Fruit fly (Drosophila melanogaster): ENCODE measurements around the gene lcs.

lcs gene

dm6 chrX:21366311-21366990 lies 30.7 kb downstream of the lcs start (continued):
- TF ChIP-seq CG3065 (GFP tag; optimal IDR thresholded peaks at IDR 0.05) (peak; percentile 69), lmd (GFP tag; IDR thresholded peaks at IDR 0.05) (peak; percentile 93), eve (GFP tag; optimal IDR thresholded peaks at IDR 0.05) (no peak), chn (GFP tag; optimal IDR thresholded peaks at IDR 0.05) (peak; percentile 58), wek (GFP tag; optimal IDR thresholded peaks at IDR 0.05) (peak; percentile 43), pita (GFP tag; optimal IDR thresholded peaks at IDR 0.05) (no peak), ash1 (GFP tag; optimal IDR thresholded peaks at IDR 0.05) (peak; percentile 57), gt (GFP tag; IDR thresholded peaks at IDR 0.05) (no peak), CG1233 (GFP tag; optimal IDR thresholded peaks at IDR 0.05) (peak; percentile 92)

- peak; percentile 13 for TF ChIP-seq mirr (GFP tag; optimal IDR thresholded peaks at IDR 0.05)
- no peak for TF ChIP-seq Hsf (GFP tag; optimal IDR thresholded peaks at IDR 0.05)
- peak; percentile 11 for TF ChIP-seq CG10543 (GFP tag; optimal IDR thresholded peaks at IDR 0.05)
- TF ChIP-seq CG34376 (GFP tag; optimal IDR thresholded peaks at IDR 0.05) = peak; percentile 41
- peak; percentile 10 for TF ChIP-seq sug (tag; optimal IDR thresholded peaks at IDR 0.05)
- TF ChIP-seq exex (tag; optimal IDR thresholded peaks at IDR 0.05) = peak; percentile 74
- TF ChIP-seq Sry-β (GFP tag; optimal IDR thresholded peaks at IDR 0.05) = no peak
These were observed 31.7 kb downstream of the lcs start for dm6 chrX:21365421-21365820.

DNA sequence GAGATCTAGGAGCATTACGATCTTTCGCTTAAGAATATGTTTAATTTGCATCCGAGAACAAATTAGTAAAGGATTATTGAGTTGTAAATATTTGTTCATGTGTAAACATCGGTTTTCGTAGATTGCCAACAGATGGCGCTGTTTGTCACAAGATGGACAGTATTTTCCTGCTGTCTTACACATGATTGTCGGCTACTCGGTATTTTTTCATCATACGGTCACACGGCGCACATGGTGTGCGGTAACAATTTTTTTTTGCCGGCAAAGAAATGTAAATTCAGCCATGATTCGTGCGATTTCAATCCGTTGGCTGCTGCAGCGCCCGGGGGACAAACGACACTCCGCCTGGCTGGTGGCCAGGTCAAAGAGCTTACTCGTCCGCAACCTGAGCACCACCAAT lies 34.2 kb downstream of the lcs start, which contains the start of the genes bbx and waw:
Gene bbx (plus strand): TSS at position 151 of the 400 bp plus-strand sequence.
Gene waw (plus strand): TSS at position 151 of the 400 bp plus-strand sequence.
- TF ChIP-seq CG18764 (GFP tag; optimal IDR thresholded peaks at IDR 0.05) (peak; percentile 6), CG15696 (tag; optimal IDR thresholded peaks at IDR 0.05) (peak; percentile 66), pb (GFP tag; optimal IDR thresholded peaks at IDR 0.05) (no peak), CG2116 (GFP tag; optimal IDR thresholded peaks at IDR 0.05) (peak; percentile 27), gce (GFP tag; IDR thresholded peaks at IDR 0.05) (no peak), CG6689 (GFP tag; IDR thresholded peaks at IDR 0.05) (0 out of 2 replicates have a peak, but pooled peaks have one; percentile 11), croc (GFP tag; conservative IDR thresholded peaks at IDR 0.05) (no peak), sqz (GFP tag; optimal IDR thresholded peaks at IDR 0.05) (peak; percentile 86), Ets97D (GFP tag; optimal IDR thresholded peaks at IDR 0.05) (peak; percentile 37), CG3726 (GFP tag; IDR thresholded peaks at IDR 0.05) (no peak), Myb (GFP tag; optimal IDR thresholded peaks at IDR 0.05) (peak; percentile 47), CG34376 (GFP tag; optimal IDR thresholded peaks at IDR 0.05) (peak; percentile 20), PHDP (tag; optimal IDR thresholded peaks at IDR 0.05) (peak; percentile 36), bbx (GFP tag; IDR thresholded peaks at IDR 0.05; ENCODE audit: partially characterized antibody) (peak; percentile 41; the same call in 1 of the 2 replicates), CG1024 (GFP tag; IDR thresholded peaks at IDR 0.05) (no peak), twi (tag; optimal IDR thresholded peaks at IDR 0.05) (peak; percentile 44), Dp (GFP tag; optimal IDR thresholded peaks at IDR 0.05) (peak; percentile 54), CG8388 (GFP tag; optimal IDR thresholded peaks at IDR 0.05) (no peak), CG16813 (GFP tag; IDR thresholded peaks at IDR 0.05; ENCODE audit: partially characterized antibody) (no peak), unc-4 (GFP tag; IDR thresholded peaks at IDR 0.05; ENCODE audit: partially characterized antibody) (no peak), insv (GFP tag; optimal IDR thresholded peaks at IDR 0.05) (peak in 1 of 2 experiments; percentile 20), Ets65A (GFP tag) (no peak), B-H2 (GFP tag; optimal IDR thresholded peaks at IDR 0.05) (peak; percentile 24), HLH3B (GFP tag; IDR thresholded peaks at IDR 0.05) (no peak), CG11504 (tag; optimal IDR thresholded peaks at IDR 0.05) (no peak), ase (GFP tag; IDR thresholded peaks at IDR 0.05) (no peak), CG5953 (GFP tag; IDR thresholded peaks at IDR 0.05) (no peak), CrebB (tag; optimal IDR thresholded peaks at IDR 0.05) (peak; percentile 24), sens (GFP tag) (peak; percentile 85), CG17186 (GFP tag; optimal IDR thresholded peaks at IDR 0.05) (no peak), nerfin-2 (GFP tag; IDR thresholded peaks at IDR 0.05; ENCODE audit: partially characterized antibody) (no peak), CG16815 (GFP tag; optimal IDR thresholded peaks at IDR 0.05) (no peak), MBD-R2 (GFP tag; IDR thresholded peaks at IDR 0.05) (peak; percentile 80)
